Fruit fly (Drosophila melanogaster): Measurements from ENCODE around the gene Ggamma30A.

Ggamma30A gene

DNA sequence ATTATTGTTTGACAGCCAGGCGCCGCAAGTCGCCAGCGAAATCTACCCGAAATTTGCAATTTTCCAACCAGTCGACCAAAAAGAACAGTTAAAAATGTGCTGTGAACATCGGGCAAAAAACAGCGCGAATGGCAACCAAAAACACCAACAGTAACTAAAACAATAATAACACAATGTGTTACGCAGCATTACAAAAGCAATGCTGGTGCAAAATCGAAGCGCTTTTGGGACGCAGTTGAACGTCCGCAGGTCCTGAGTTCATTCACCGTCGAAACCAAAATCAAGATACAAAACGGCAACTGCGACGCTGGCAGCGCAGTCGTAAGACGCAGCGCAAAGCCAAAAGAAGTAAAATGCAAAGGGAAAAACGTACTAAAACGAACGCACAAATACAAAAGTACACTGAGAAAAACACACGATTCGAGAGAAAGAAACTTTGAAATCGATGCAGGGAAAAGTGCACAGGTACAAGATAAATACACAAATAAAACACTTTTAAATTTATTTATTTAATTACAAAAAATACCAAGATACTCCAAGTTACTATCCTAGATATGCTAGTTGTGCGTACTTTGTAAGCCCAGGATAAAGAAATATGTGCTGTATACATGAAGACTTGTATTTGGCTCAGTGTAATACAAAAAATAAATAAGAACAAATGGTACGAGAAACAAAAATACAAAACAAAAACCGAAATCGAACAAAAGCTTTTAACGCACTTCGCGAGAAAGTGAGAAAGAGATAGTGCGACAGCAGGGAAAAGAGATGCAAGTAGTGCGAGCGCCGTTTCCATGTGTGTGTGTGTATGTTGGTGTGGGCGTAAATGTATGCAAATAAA is 45.3 kb upstream of the Ggamma30A start (continued):
- TF ChIP-seq CG18262 (tag; optimal IDR thresholded peaks at IDR 0.05) (peak; percentile 68), bbx (GFP tag; IDR thresholded peaks at IDR 0.05; ENCODE audit: partially characterized antibody) (no peak), crp (GFP tag; optimal IDR thresholded peaks at IDR 0.05) (no peak), CG11085 (GFP tag; IDR thresholded peaks at IDR 0.05) (no peak), en (GFP tag; optimal IDR thresholded peaks at IDR 0.05) (no peak), HLHmδ (GFP tag; optimal IDR thresholded peaks at IDR 0.05) (no peak), nau (GFP tag; optimal IDR thresholded peaks at IDR 0.05) (peak; percentile 46), CG17612 (GFP tag; IDR thresholded peaks at IDR 0.05) (no peak), yki (optimal IDR thresholded peaks at IDR 0.05) (no peak), CG4404 (GFP tag; IDR thresholded peaks at IDR 0.05) (0 out of 2 replicates have a peak, but pooled peaks have one; percentile 23), repo (GFP tag; optimal IDR thresholded peaks at IDR 0.05) (no peak), Nf-YC (tag; optimal IDR thresholded peaks at IDR 0.05) (peak; percentile 37), CG4328 (GFP tag; optimal IDR thresholded peaks at IDR 0.05) (peak; percentile 13), Lim3 (GFP tag; IDR thresholded peaks at IDR 0.05) (no peak), CG3995 (GFP tag; optimal IDR thresholded peaks at IDR 0.05) (no peak), insv (GFP tag; optimal IDR thresholded peaks at IDR 0.05) (no peak), CG14050 (GFP tag; IDR thresholded peaks at IDR 0.05) (peak; percentile 41; the same call in 1 of the 3 replicates), NFAT (GFP tag; IDR thresholded peaks at IDR 0.05) (no peak), disco-r (GFP tag; optimal IDR thresholded peaks at IDR 0.05) (no peak), CG8089 (GFP tag; optimal IDR thresholded peaks at IDR 0.05) (no peak), Taf1 (GFP tag; IDR thresholded peaks at IDR 0.05) (no peak), sima (GFP tag; optimal IDR thresholded peaks at IDR 0.05) (no peak), fd3F (GFP tag; optimal IDR thresholded peaks at IDR 0.05) (peak; percentile 50), E2f2 (GFP tag; IDR thresholded peaks at IDR 0.05) (peak; percentile 44; the same call in 1 of the 2 replicates), CG4730 (GFP tag; IDR thresholded peaks at IDR 0.05) (0 out of 2 replicates have a peak, but pooled peaks have one; percentile 22), CG12299 (tag; optimal IDR thresholded peaks at IDR 0.05) (peak; percentile 31), seq (GFP tag; IDR thresholded peaks at IDR 0.05) (peak; percentile 55; the same call in 1 of the 2 replicates), CG31365 (tag; optimal IDR thresholded peaks at IDR 0.05) (no peak), CG10431 (GFP tag; optimal IDR thresholded peaks at IDR 0.05) (no peak), CG12071 (GFP tag; optimal IDR thresholded peaks at IDR 0.05) (peak; percentile 28), ci (GFP tag; IDR thresholded peaks at IDR 0.05) (0 out of 3 replicates have a peak, but pooled peaks have one; percentile 51), CG12744 (GFP tag; optimal IDR thresholded peaks at IDR 0.05) (no peak), GATAe (GFP tag; conservative IDR thresholded peaks at IDR 0.05) (no peak), CG8388 (GFP tag; optimal IDR thresholded peaks at IDR 0.05) (peak; percentile 67), CG12104 (GFP tag; optimal IDR thresholded peaks at IDR 0.05) (peak; percentile 44), Sox100B (GFP tag; optimal IDR thresholded peaks at IDR 0.05) (peak; percentile 64), sob (GFP tag; IDR thresholded peaks at IDR 0.05) (peak; percentile 56), CG13123 (GFP tag; optimal IDR thresholded peaks at IDR 0.05) (no peak), gcm2 (GFP tag; optimal IDR thresholded peaks at IDR 0.05) (no peak), Gug (GFP tag; IDR thresholded peaks at IDR 0.05) (0 out of 4 replicates have a peak, but pooled peaks have one; percentile 22), CG30020 (tag; optimal IDR thresholded peaks at IDR 0.05) (no peak), CG17829 (tag; optimal IDR thresholded peaks at IDR 0.05) (peak; percentile 61), CG8359 (GFP tag; optimal IDR thresholded peaks at IDR 0.05; ENCODE audit: borderline replicate concordance) (no peak), al (GFP tag; IDR thresholded peaks at IDR 0.05) (peak; percentile 32; the same call in 1 of the 2 replicates), dpn (GFP tag; optimal IDR thresholded peaks at IDR 0.05) (peak in 1 of 2 experiments; percentile 39), CG31224 (GFP tag; IDR thresholded peaks at IDR 0.05) (0 out of 2 replicates have a peak, but pooled peaks have one; percentile 26), CG34376 (GFP tag; optimal IDR thresholded peaks at IDR 0.05) (no peak), Nf-YB (GFP tag; optimal IDR thresholded peaks at IDR 0.05) (peak; percentile 46), Deaf1 (tag; optimal IDR thresholded peaks at IDR 0.05) (peak; percentile 47)
